Worm (Caenorhabditis elegans) whole organism, mixed stage, embryonic: ENCODE data around the gene Y69A2AR.25.

Experiments
- bed-3 ChIP-seq: fragments of 200-800 bp; sonication (Bioruptor generic); optimal IDR thresholded peaks from 3 replicates; lab custom pipeline; 2018; ENCODE audit warnings: mild to moderate bottlenecking, missing genetic modification characterization, moderate library complexity, missing compliant biosample characterization
- ceh-39 ChIP-seq: fragments of 150-350 bp; optimal IDR thresholded peaks from 2 replicates; lab custom pipeline; 2014; ENCODE audit warnings: missing biosample characterization, missing genetic modification characterization
- ceh-43 ChIP-seq: fragments of 200-800 bp; sonication (Bioruptor generic); optimal IDR thresholded peaks from 2 replicates; lab custom pipeline; 2018; ENCODE audit warnings: mild to moderate bottlenecking, missing genetic modification characterization, moderate library complexity, missing compliant biosample characterization
- ceh-83 ChIP-seq: fragments of 200-800 bp; sonication (Bioruptor generic); optimal IDR thresholded peaks from 2 replicates; lab custom pipeline; 2018; ENCODE audit warnings: mild to moderate bottlenecking, missing genetic modification characterization, missing compliant biosample characterization
- ces-1 ChIP-seq: fragments of 150-350 bp; optimal IDR thresholded peaks from 2 replicates; lab custom pipeline; 2014; ENCODE audit warnings: missing biosample characterization, missing genetic modification reagents, missing genetic modification characterization
- cnd-1 ChIP-seq: fragments of 200-800 bp; sonication (Bioruptor generic); optimal IDR thresholded peaks from 2 replicates; lab custom pipeline; 2018; ENCODE audit warnings: mild to moderate bottlenecking, missing genetic modification characterization, missing compliant biosample characterization
- drap-1 ChIP-seq: fragments of 200-800 bp; sonication (Bioruptor generic); optimal IDR thresholded peaks from 3 replicates; lab custom pipeline; 2018; ENCODE audit warnings: mild to moderate bottlenecking, missing genetic modification characterization, missing compliant biosample characterization
- elt-3 ChIP-seq: fragments of 150-350 bp; optimal IDR thresholded peaks from 2 replicates; lab custom pipeline; 2014; ENCODE audit warnings: missing biosample characterization, missing genetic modification characterization
- flh-1 ChIP-seq: fragments of 200-800 bp; sonication (Bioruptor generic); optimal IDR thresholded peaks from 2 replicates; lab custom pipeline; 2018; ENCODE audit warnings: mild to moderate bottlenecking, missing genetic modification characterization, moderate library complexity, missing compliant biosample characterization
- ham-2 ChIP-seq: fragments of 200-800 bp; sonication (Bioruptor generic); optimal IDR thresholded peaks from 2 replicates; lab custom pipeline; 2018; ENCODE audit warnings: mild to moderate bottlenecking, missing genetic modification characterization, missing compliant biosample characterization
- lin-13 ChIP-seq: fragments of 150-350 bp; optimal IDR thresholded peaks from 2 replicates; lab custom pipeline; 2014; ENCODE audit warnings: missing biosample characterization, missing genetic modification characterization
- mab-5 ChIP-seq: fragments of 150-350 bp; optimal IDR thresholded peaks from 2 replicates; lab custom pipeline; 2014; ENCODE audit warnings: missing biosample characterization, missing genetic modification characterization
- mep-1 ChIP-seq: fragments of 150-350 bp; optimal IDR thresholded peaks from 2 replicates; lab custom pipeline; 2017; ENCODE audit warnings: missing biosample characterization, missing genetic modification reagents, missing genetic modification characterization, inconsistent platforms
- nhr-12 ChIP-seq: fragments of 150-350 bp; optimal IDR thresholded peaks from 2 replicates; lab custom pipeline; 2014; ENCODE audit warnings: missing biosample characterization, missing genetic modification characterization
- nhr-2 ChIP-seq: fragments of 150-350 bp; optimal IDR thresholded peaks from 2 replicates; lab custom pipeline; 2014; ENCODE audit warnings: missing biosample characterization, missing genetic modification characterization
- nhr-237 ChIP-seq: fragments of 150-350 bp; optimal IDR thresholded peaks from 2 replicates; lab custom pipeline; 2014; ENCODE audit warnings: missing biosample characterization, missing genetic modification characterization
- sem-2 ChIP-seq: fragments of 200-800 bp; sonication (Bioruptor generic); optimal IDR thresholded peaks from 2 replicates; lab custom pipeline; 2018; ENCODE audit warnings: mild to moderate bottlenecking, missing genetic modification characterization, missing compliant biosample characterization
- sptf-1 ChIP-seq: sonication (generic microtip); optimal IDR thresholded peaks from 2 replicates; lab custom pipeline; 2017; ENCODE audit warnings: mild to moderate bottlenecking, missing genetic modification characterization, moderate library complexity, missing compliant biosample characterization
- unc-120 ChIP-seq: sonication (generic microtip); optimal IDR thresholded peaks from 2 replicates; lab custom pipeline; 2017; ENCODE audit warnings: missing genetic modification characterization, missing compliant biosample characterization; ENCODE audit not compliant: poor library complexity, severe bottlenecking
- unc-39 ChIP-seq: fragments of 150-350 bp; optimal IDR thresholded peaks from 2 replicates; lab custom pipeline; 2014; ENCODE audit warnings: missing biosample characterization, missing genetic modification characterization
- unc-62 ChIP-seq: fragments of 150-350 bp; optimal IDR thresholded peaks from 2 replicates; lab custom pipeline; 2014; ENCODE audit warnings: missing biosample characterization, missing genetic modification reagents, missing genetic modification characterization
- zip-8 ChIP-seq: fragments of 150-350 bp; optimal IDR thresholded peaks from 2 replicates; lab custom pipeline; 2014; ENCODE audit warnings: missing biosample characterization, missing genetic modification characterization
- ztf-11 ChIP-seq: fragments of 150-350 bp; optimal IDR thresholded peaks from 2 replicates; lab custom pipeline; 2014; ENCODE audit warnings: missing biosample characterization, missing genetic modification characterization

Y69A2AR.25 gene

DNA sequence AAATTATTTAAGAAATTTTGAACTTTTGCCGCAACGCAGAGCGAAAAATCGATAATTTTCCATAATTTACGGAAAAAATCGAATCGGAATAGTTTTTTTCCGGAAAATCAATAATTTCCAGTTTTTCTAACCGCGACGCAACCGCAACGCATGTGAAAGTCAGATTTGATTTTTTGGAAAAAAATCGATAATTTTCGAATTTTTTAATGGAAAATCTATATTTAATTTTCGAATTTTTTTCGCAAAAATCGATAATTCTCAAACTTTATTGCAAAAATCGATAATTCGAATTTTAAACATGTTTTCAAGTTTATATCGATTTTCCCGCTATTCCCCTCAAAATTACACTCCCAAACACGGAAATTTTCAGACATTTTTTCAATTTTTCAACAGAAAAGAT is 37.9 kb downstream of the Y69A2AR.25 start:
- TF ChIP-seq lin-13 (tag; lab: Kevin White, UChicago): no peak
- TF ChIP-seq ces-1: no peak
- TF ChIP-seq unc-120 (tag; lab: Kevin White, UChicago): no peak
- TF ChIP-seq elt-3 (tag; lab: Kevin White, UChicago): no peak
- no peak for TF ChIP-seq ham-2 (GFP tag; lab: Kevin White, UChicago)
- no peak for TF ChIP-seq cnd-1 (tag; lab: Kevin White, UChicago)
- no peak for TF ChIP-seq flh-1
- TF ChIP-seq ztf-11 (tag; lab: Kevin White, UChicago): no peak
- TF ChIP-seq ceh-43 (GFP tag; lab: Kevin White, UChicago): no peak
- no peak for TF ChIP-seq nhr-237
- TF ChIP-seq sptf-1 (tag; lab: Kevin White, UChicago): no peak
- TF ChIP-seq unc-62 (GFP tag; lab: Kevin White, UChicago): no peak
- TF ChIP-seq unc-39 (tag; lab: Kevin White, UChicago): no peak

DNA sequence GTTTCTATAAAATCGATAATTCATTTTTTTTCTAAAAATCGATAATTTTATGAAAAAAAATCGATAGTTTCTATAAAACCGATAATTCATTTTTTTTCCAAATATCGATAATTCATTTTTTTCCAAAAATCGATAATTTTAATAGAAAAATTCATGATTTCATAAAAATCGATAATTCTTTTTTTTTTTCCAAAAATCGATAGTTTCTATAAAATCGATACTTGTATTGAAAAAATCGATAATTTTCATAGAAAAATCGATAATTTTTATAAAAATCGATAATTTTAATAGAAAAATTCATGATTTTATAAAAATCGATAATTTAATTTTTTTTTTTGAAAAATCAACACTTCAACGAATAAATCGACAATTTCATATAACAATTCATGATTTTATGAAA is 38.9 kb downstream of the Y69A2AR.25 start:
- no peak for TF ChIP-seq lin-13 (tag; lab: Kevin White, UChicago)
- no peak for TF ChIP-seq drap-1 (GFP tag; lab: Kevin White, UChicago)
- TF ChIP-seq mep-1 (tag; lab: Kevin White, UChicago): no peak
- no peak for TF ChIP-seq unc-62 (GFP tag; lab: Kevin White, UChicago)
- TF ChIP-seq mab-5 (tag; lab: Kevin White, UChicago): no peak
- no peak for TF ChIP-seq elt-3 (tag; lab: Kevin White, UChicago)
- no peak for TF ChIP-seq nhr-2 (tag; lab: Kevin White, UChicago)
- TF ChIP-seq, all 35 proteins: peak for 0

DNA sequence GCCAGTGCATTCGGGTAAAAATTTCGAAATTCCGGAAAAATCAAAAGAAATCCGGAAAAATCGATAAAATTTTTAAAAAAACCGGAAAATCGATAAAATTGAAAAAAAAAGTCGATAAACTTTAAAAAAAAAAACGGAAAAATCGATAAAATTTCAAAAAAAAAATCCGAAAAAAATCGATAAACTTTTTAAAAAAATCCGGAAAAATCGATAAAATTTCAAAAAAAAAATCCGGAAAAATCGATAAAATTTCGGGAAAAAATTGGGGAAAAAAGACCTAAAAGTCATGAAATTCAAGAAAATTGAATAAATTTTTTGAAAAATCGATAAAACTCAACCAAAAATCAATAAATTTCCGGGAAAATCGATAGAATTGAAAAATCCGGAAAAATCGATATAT is 41.3 kb downstream of the Y69A2AR.25 start:
- TF ChIP-seq nhr-2 (tag; lab: Kevin White, UChicago) (no peak), ceh-39 (tag; lab: Kevin White, UChicago) (no peak), sptf-1 (tag; lab: Kevin White, UChicago) (no peak), ceh-83 (GFP tag; lab: Kevin White, UChicago) (no peak), unc-120 (tag; lab: Kevin White, UChicago) (no peak), zip-8 (no peak), sem-2 (GFP tag; lab: Kevin White, UChicago) (no peak), mep-1 (tag; lab: Kevin White, UChicago) (no peak), bed-3 (no peak), drap-1 (GFP tag; lab: Kevin White, UChicago) (no peak), flh-1 (no peak), nhr-12 (no peak), ham-2 (GFP tag; lab: Kevin White, UChicago) (no peak), ces-1 (no peak), elt-3 (tag; lab: Kevin White, UChicago) (no peak)
- TF ChIP-seq, all 35 proteins: peak for 0
